Worm (Caenorhabditis elegans) whole organism, L2 larva: Measurements from ENCODE around the gene R10F2.6.

Experiments used
- aly-2 ChIP-seq: fragments of 150-350 bp; optimal IDR thresholded peaks from 2 replicates; lab custom pipeline; 2014; ENCODE audit warnings: missing biosample characterization, missing genetic modification characterization
- ama-1 ChIP-seq: fragments of 150-350 bp; optimal IDR thresholded peaks from 2 replicates; lab custom pipeline; 2018; ENCODE audit warnings: inconsistent platforms
- ceh-82 ChIP-seq: fragments of 150-350 bp; optimal IDR thresholded peaks from 2 replicates; lab custom pipeline; 2014; ENCODE audit warnings: missing biosample characterization, missing genetic modification characterization
- dmd-4 ChIP-seq: sonication (generic microtip); optimal IDR thresholded peaks from 2 replicates; lab custom pipeline; 2017; ENCODE audit warnings: missing biosample characterization, missing genetic modification characterization
- egl-27 ChIP-seq: sonication (generic microtip); optimal IDR thresholded peaks from 3 replicates; lab custom pipeline; 2017; ENCODE audit warnings: missing biosample characterization, missing genetic modification reagents, missing genetic modification characterization
- elt-1 ChIP-seq: fragments of 150-350 bp; optimal IDR thresholded peaks from 2 replicates; lab custom pipeline; 2014; ENCODE audit warnings: missing biosample characterization, missing genetic modification characterization
- elt-3 ChIP-seq: sonication (generic microtip); optimal IDR thresholded peaks from 2 replicates; lab custom pipeline; 2017; ENCODE audit warnings: missing biosample characterization, missing genetic modification characterization
- lsy-2 ChIP-seq, 2 experiments: fragments of 150-350 bp in 1 of 2; sonication (generic microtip) in 1 of 2; optimal IDR thresholded peaks; 2 replicates each; lab custom pipeline; 2014 to 2017; ENCODE audit warnings: missing biosample characterization in 2 of 2, missing genetic modification characterization in 2 of 2
- mdl-1 ChIP-seq, 2 experiments: fragments of 150-350 bp in 1 of 2; sonication (generic microtip) in 1 of 2; optimal IDR thresholded peaks; 2 replicates each; lab custom pipeline; 2017; ENCODE audit warnings: missing biosample characterization in 2 of 2, missing genetic modification characterization in 2 of 2
- nhr-11 ChIP-seq: fragments of 150-350 bp; optimal IDR thresholded peaks from 2 replicates; lab custom pipeline; 2014; ENCODE audit warnings: missing biosample characterization, missing genetic modification characterization
- nhr-6 ChIP-seq: fragments of 150-350 bp; optimal IDR thresholded peaks from 2 replicates; lab custom pipeline; 2014; ENCODE audit warnings: missing biosample characterization, missing genetic modification characterization
- nhr-77 ChIP-seq: fragments of 150-350 bp; optimal IDR thresholded peaks from 2 replicates; lab custom pipeline; 2014; ENCODE audit warnings: missing biosample characterization, missing genetic modification characterization
- snpc-4 ChIP-seq: fragments of 150-350 bp; optimal IDR thresholded peaks from 2 replicates; lab custom pipeline; 2014; ENCODE audit warnings: missing biosample characterization, missing genetic modification characterization
- unc-62 ChIP-seq: fragments of 150-350 bp; optimal IDR thresholded peaks from 2 replicates; lab custom pipeline; 2014; ENCODE audit warnings: missing biosample characterization, missing genetic modification reagents, missing genetic modification characterization

- TF ChIP-seq nhr-77 (no peak), unc-62 (GFP tag; lab: Kevin White, UChicago) (no peak), lsy-2 (tag; optimal IDR thresholded peaks at IDR 0.05; lab: Kevin White, UChicago) (no peak), elt-3 (tag; lab: Kevin White, UChicago) (no peak), nhr-6 (tag; lab: Kevin White, UChicago) (no peak), ceh-82 (tag; lab: Kevin White, UChicago) (no peak), snpc-4 (tag; lab: Kevin White, UChicago) (no peak), egl-27 (tag; lab: Kevin White, UChicago) (no peak), dmd-4 (tag; lab: Kevin White, UChicago) (no peak), nhr-11 (tag; lab: Kevin White, UChicago) (no peak), elt-1 (tag; lab: Kevin White, UChicago) (no peak), mdl-1 (tag; optimal IDR thresholded peaks at IDR 0.05; lab: Kevin White, UChicago) (no peak), aly-2 (tag; lab: Kevin White, UChicago) (no peak), ama-1 (lab: Kevin White, UChicago) (no peak)
Observed at ce11 chrIII:2943995-2944394, at the start of gene R10F2.6.
